Worm (Caenorhabditis elegans) whole organism, L2 larva: ENCODE measurements around the gene fbxc-53.

Experiments used
- C34F6.9 ChIP-seq: fragments of 150-350 bp; optimal IDR thresholded peaks from 2 replicates; lab custom pipeline; 2014; ENCODE audit warnings: missing biosample characterization, missing genetic modification characterization
- F13H6.1 ChIP-seq: sonication (generic microtip); optimal IDR thresholded peaks from 2 replicates; lab custom pipeline; 2016; ENCODE audit warnings: missing genetic modification characterization, missing compliant biosample characterization
- R02D3.7 ChIP-seq: fragments of 150-350 bp; optimal IDR thresholded peaks from 2 replicates; lab custom pipeline; 2014; ENCODE audit warnings: missing biosample characterization, missing genetic modification characterization
- Y55F3AM.14 ChIP-seq: fragments of 200-800 bp; sonication (Bioruptor generic); optimal IDR thresholded peaks from 2 replicates; lab custom pipeline; 2018; ENCODE audit warnings: mild to moderate bottlenecking, missing genetic modification characterization, missing compliant biosample characterization
- ZK546.5 ChIP-seq: sonication (generic microtip); optimal IDR thresholded peaks from 2 replicates; lab custom pipeline; 2017; ENCODE audit warnings: missing biosample characterization, missing genetic modification characterization
- alr-1 ChIP-seq: fragments of 150-350 bp; optimal IDR thresholded peaks from 2 replicates; lab custom pipeline; 2014; ENCODE audit warnings: missing biosample characterization, missing genetic modification characterization
- aly-2 ChIP-seq: fragments of 150-350 bp; optimal IDR thresholded peaks from 2 replicates; lab custom pipeline; 2014; ENCODE audit warnings: missing biosample characterization, missing genetic modification characterization
- ama-1 ChIP-seq: fragments of 150-350 bp; optimal IDR thresholded peaks from 2 replicates; lab custom pipeline; 2018; ENCODE audit warnings: inconsistent platforms
- blmp-1 ChIP-seq: sonication (generic microtip); optimal IDR thresholded peaks from 2 replicates; lab custom pipeline; 2017; ENCODE audit warnings: missing genetic modification characterization, mild to moderate bottlenecking, missing compliant biosample characterization, antibody characterized with exemption, moderate library complexity; ENCODE audit not compliant: insufficient read depth
- ceh-16 ChIP-seq: fragments of 150-350 bp; optimal IDR thresholded peaks from 2 replicates; lab custom pipeline; 2014; ENCODE audit warnings: missing biosample characterization, missing genetic modification characterization
- ceh-82 ChIP-seq: fragments of 150-350 bp; optimal IDR thresholded peaks from 2 replicates; lab custom pipeline; 2014; ENCODE audit warnings: missing biosample characterization, missing genetic modification characterization
- egl-27 ChIP-seq: sonication (generic microtip); optimal IDR thresholded peaks from 3 replicates; lab custom pipeline; 2017; ENCODE audit warnings: missing biosample characterization, missing genetic modification reagents, missing genetic modification characterization
- elt-1 ChIP-seq: fragments of 150-350 bp; optimal IDR thresholded peaks from 2 replicates; lab custom pipeline; 2014; ENCODE audit warnings: missing biosample characterization, missing genetic modification characterization
- elt-3 ChIP-seq: sonication (generic microtip); optimal IDR thresholded peaks from 2 replicates; lab custom pipeline; 2017; ENCODE audit warnings: missing biosample characterization, missing genetic modification characterization
- fos-1 ChIP-seq: fragments of 150-350 bp; optimal IDR thresholded peaks from 2 replicates; lab custom pipeline; 2014; ENCODE audit warnings: missing biosample characterization, missing genetic modification characterization
- gmeb-1 ChIP-seq: fragments of 150-350 bp; optimal IDR thresholded peaks from 2 replicates; lab custom pipeline; 2014; ENCODE audit warnings: missing biosample characterization, missing genetic modification characterization
- lin-11 ChIP-seq: fragments of 150-350 bp; sonication (generic microtip); optimal IDR thresholded peaks from 2 replicates; lab custom pipeline; 2014; ENCODE audit warnings: missing biosample characterization, missing genetic modification characterization, inconsistent platforms, mixed read lengths
- lin-13 ChIP-seq: fragments of 150-350 bp; optimal IDR thresholded peaks from 2 replicates; lab custom pipeline; 2014; ENCODE audit warnings: missing biosample characterization, missing genetic modification reagents, missing genetic modification characterization
- lin-39 ChIP-seq: fragments of 150-350 bp; optimal IDR thresholded peaks from 2 replicates; lab custom pipeline; 2014; ENCODE audit warnings: missing biosample characterization, missing genetic modification reagents, missing genetic modification characterization
- lsy-2 ChIP-seq, 2 experiments: fragments of 150-350 bp in 1 of 2; sonication (generic microtip) in 1 of 2; optimal IDR thresholded peaks; 2 replicates each; lab custom pipeline; 2014 to 2017; ENCODE audit warnings: missing biosample characterization in 2 of 2, missing genetic modification characterization in 2 of 2
- mab-5 ChIP-seq: fragments of 150-350 bp; optimal IDR thresholded peaks from 2 replicates; lab custom pipeline; 2014; ENCODE audit warnings: missing biosample characterization, missing genetic modification characterization
- mbf-1 ChIP-seq: sonication (generic microtip); optimal IDR thresholded peaks from 2 replicates; lab custom pipeline; 2017; ENCODE audit warnings: missing biosample characterization, missing genetic modification characterization
- mdl-1 ChIP-seq, 2 experiments: fragments of 150-350 bp in 1 of 2; sonication (generic microtip) in 1 of 2; optimal IDR thresholded peaks; 2 replicates each; lab custom pipeline; 2017; ENCODE audit warnings: missing biosample characterization in 2 of 2, missing genetic modification characterization in 2 of 2
- nhr-11 ChIP-seq: fragments of 150-350 bp; optimal IDR thresholded peaks from 2 replicates; lab custom pipeline; 2014; ENCODE audit warnings: missing biosample characterization, missing genetic modification characterization
- nhr-129 ChIP-seq: fragments of 150-350 bp; optimal IDR thresholded peaks from 2 replicates; lab custom pipeline; 2014; ENCODE audit warnings: missing biosample characterization, missing genetic modification characterization
- nhr-21 ChIP-seq: fragments of 150-350 bp; optimal IDR thresholded peaks from 2 replicates; lab custom pipeline; 2014; ENCODE audit warnings: missing biosample characterization, missing genetic modification characterization
- nhr-23 ChIP-seq: fragments of 150-350 bp; optimal IDR thresholded peaks from 2 replicates; lab custom pipeline; 2014; ENCODE audit warnings: missing biosample characterization, missing genetic modification reagents, missing genetic modification characterization
- nhr-25 ChIP-seq: fragments of 150-350 bp; sonication (generic microtip); optimal IDR thresholded peaks from 3 replicates; lab custom pipeline; 2014; ENCODE audit warnings: missing biosample characterization, missing genetic modification characterization
- nhr-77 ChIP-seq: fragments of 150-350 bp; optimal IDR thresholded peaks from 2 replicates; lab custom pipeline; 2014; ENCODE audit warnings: missing biosample characterization, missing genetic modification characterization
- peb-1 ChIP-seq: fragments of 150-350 bp; optimal IDR thresholded peaks from 2 replicates; lab custom pipeline; 2014; ENCODE audit warnings: missing biosample characterization, missing genetic modification characterization
- sem-4 ChIP-seq: fragments of 150-350 bp; optimal IDR thresholded peaks from 2 replicates; lab custom pipeline; 2014; ENCODE audit warnings: missing biosample characterization, missing genetic modification reagents, missing genetic modification characterization
- skn-1 ChIP-seq: sonication (generic microtip); optimal IDR thresholded peaks from 2 replicates; lab custom pipeline; 2017; ENCODE audit warnings: missing biosample characterization, missing genetic modification characterization
- sma-3 ChIP-seq: sonication (generic microtip); optimal IDR thresholded peaks from 2 replicates; lab custom pipeline; 2016; ENCODE audit warnings: missing genetic modification reagents, missing genetic modification characterization, missing compliant biosample characterization
- sma-9 ChIP-seq, 2 experiments: fragments of 150-350 bp in 1 of 2; sonication (generic microtip) in 1 of 2; optimal IDR thresholded peaks; 2 replicates each; lab custom pipeline; 2014 to 2016; ENCODE audit warnings: missing genetic modification characterization in 2 of 2, mild to moderate bottlenecking in 1 of 2, missing biosample characterization in 1 of 2, missing compliant biosample characterization in 1 of 2, missing genetic modification reagents in 1 of 2, moderate library complexity in 1 of 2
- snpc-4 ChIP-seq: fragments of 150-350 bp; optimal IDR thresholded peaks from 2 replicates; lab custom pipeline; 2014; ENCODE audit warnings: missing biosample characterization, missing genetic modification characterization
- unc-39 ChIP-seq: fragments of 150-350 bp; optimal IDR thresholded peaks from 2 replicates; lab custom pipeline; 2014; ENCODE audit warnings: missing biosample characterization, missing genetic modification characterization
- unc-55 ChIP-seq: fragments of 150-350 bp; sonication (generic microtip); optimal IDR thresholded peaks from 3 replicates; lab custom pipeline; 2014; ENCODE audit warnings: missing biosample characterization, missing genetic modification reagents, missing genetic modification characterization
- zag-1 ChIP-seq: fragments of 150-350 bp; optimal IDR thresholded peaks from 2 replicates; lab custom pipeline; 2014; ENCODE audit warnings: missing biosample characterization, missing genetic modification characterization
- ztf-11 ChIP-seq: sonication (generic microtip); optimal IDR thresholded peaks from 2 replicates; lab custom pipeline; 2017; ENCODE audit warnings: missing biosample characterization, missing genetic modification characterization
- ztf-4 ChIP-seq: fragments of 150-350 bp; optimal IDR thresholded peaks from 2 replicates; lab custom pipeline; 2014; ENCODE audit warnings: missing biosample characterization, missing genetic modification characterization

fbxc-53 gene

ce11 chrII:3711047-3711446 is at the start of gene fbxc-53:
TSS of gene fbxc-53 (plus strand) at chrII:3711291.
- TF ChIP-seq snpc-4 (tag; lab: Kevin White, UChicago) (no peak), unc-55 (GFP tag; lab: Kevin White, UChicago) (no peak), egl-27 (no peak), elt-3 (no peak), lin-13 (GFP tag; lab: Kevin White, UChicago) (no peak), peb-1 (tag; lab: Kevin White, UChicago) (no peak), gmeb-1 (tag; lab: Kevin White, UChicago) (no peak), mab-5 (tag; lab: Kevin White, UChicago) (no peak), lsy-2 (tag; optimal IDR thresholded peaks at IDR 0.05; lab: Kevin White, UChicago) (no peak), lin-39 (tag; lab: Kevin White, UChicago) (no peak), elt-1 (no peak), Y55F3AM.14 (GFP tag; lab: Kevin White, UChicago) (no peak), F13H6.1 (tag; lab: Kevin White, UChicago) (no peak), nhr-21 (tag; lab: Kevin White, UChicago) (no peak), ceh-16 (tag; lab: Kevin White, UChicago) (no peak), nhr-23 (no peak), ztf-11 (tag; lab: Kevin White, UChicago) (no peak), ama-1 (lab: Kevin White, UChicago) (no peak), mbf-1 (tag; lab: Kevin White, UChicago) (no peak), nhr-25 (no peak)

ce11 chrII:3661932-3662331 is 49.2 kb upstream of the fbxc-53 start, which contains the start of gene F19B10.13:
TSS of gene F19B10.13 (plus strand) at chrII:3662274.
- TF ChIP-seq nhr-11 (tag; lab: Kevin White, UChicago) (no peak), snpc-4 (tag; lab: Kevin White, UChicago) (no peak), peb-1 (tag; lab: Kevin White, UChicago) (no peak), nhr-77 (tag; lab: Kevin White, UChicago) (no peak), egl-27 (no peak), ceh-82 (tag; lab: Kevin White, UChicago) (no peak), ceh-16 (tag; lab: Kevin White, UChicago) (no peak), unc-55 (GFP tag; lab: Kevin White, UChicago) (peak; percentile 53), zag-1 (tag; lab: Kevin White, UChicago) (no peak), R02D3.7 (tag; lab: Kevin White, UChicago) (no peak), Y55F3AM.14 (GFP tag; lab: Kevin White, UChicago) (no peak), nhr-21 (tag; lab: Kevin White, UChicago) (no peak), ztf-11 (tag; lab: Kevin White, UChicago) (no peak), fos-1 (peak; percentile 95), alr-1 (tag; lab: Kevin White, UChicago) (no peak), gmeb-1 (tag; lab: Kevin White, UChicago) (peak; percentile 17), C34F6.9 (tag; lab: Kevin White, UChicago) (peak; percentile 84), sem-4 (tag; lab: Kevin White, UChicago) (no peak), ZK546.5 (tag; lab: Kevin White, UChicago) (no peak), sma-3 (GFP tag; lab: Kevin White, UChicago) (no peak), skn-1 (tag; lab: Kevin White, UChicago) (no peak), ztf-4 (tag; lab: Kevin White, UChicago) (no peak), nhr-129 (tag; lab: Kevin White, UChicago) (no peak), lin-13 (GFP tag; lab: Kevin White, UChicago) (no peak)
- TF ChIP-seq, all 48 proteins: peak for 4

- TF ChIP-seq sem-4 (tag; lab: Kevin White, UChicago), result no peak
- TF ChIP-seq unc-39, result no peak
- TF ChIP-seq sma-9 (GFP tag; optimal IDR thresholded peaks at IDR 0.05; lab: Kevin White, UChicago), result no peak
- no peak for TF ChIP-seq sma-9 (tag; optimal IDR thresholded peaks at IDR 0.05; lab: Kevin White, UChicago)
- no peak for TF ChIP-seq zag-1 (tag; lab: Kevin White, UChicago)
- TF ChIP-seq mdl-1 (tag; optimal IDR thresholded peaks at IDR 0.05; lab: Kevin White, UChicago), result no peak
- no peak for TF ChIP-seq ZK546.5 (tag; lab: Kevin White, UChicago)
- TF ChIP-seq gmeb-1 (tag; lab: Kevin White, UChicago), result no peak
- TF ChIP-seq lin-39 (tag; lab: Kevin White, UChicago), result no peak
- no peak for TF ChIP-seq aly-2
- TF ChIP-seq egl-27, result no peak
- TF ChIP-seq Y55F3AM.14 (GFP tag; lab: Kevin White, UChicago), result no peak
- no peak for TF ChIP-seq lin-11 (tag; lab: Kevin White, UChicago)
- TF ChIP-seq nhr-129 (tag; lab: Kevin White, UChicago), result no peak
- TF ChIP-seq lsy-2 (tag; optimal IDR thresholded peaks at IDR 0.05; lab: Kevin White, UChicago), result no peak
- TF ChIP-seq blmp-1 (tag; lab: Kevin White, UChicago), result no peak
- TF ChIP-seq, all 48 proteins: peak for 0
Measured at ce11 chrII:3663796-3664195, 47.3 kb upstream of the fbxc-53 start, which contains the start of gene F19B10.6. TSS of gene F19B10.6 (minus strand) at chrII:3663896.
